Worm (Caenorhabditis elegans) whole organism, young adult: ENCODE data around the gene acc-4.
"Not testable (repeated sequence)": the region's sequence is repeated elsewhere in the genome, so short reads cannot be mapped to it uniquely, and the experiment has no call there.

Source experiments
- B0261.1 ChIP-seq: sonication (generic microtip); optimal IDR thresholded peaks from 2 replicates; lab custom pipeline; 2016; ENCODE audit warnings: mild to moderate bottlenecking, missing genetic modification characterization, moderate library complexity, missing compliant biosample characterization
- F10E7.11 ChIP-seq: sonication (generic microtip); optimal IDR thresholded peaks from 2 replicates; lab custom pipeline; 2017; ENCODE audit warnings: mild to moderate bottlenecking, missing genetic modification characterization, moderate library complexity, missing compliant biosample characterization
- F55B11.4 ChIP-seq: sonication (generic microtip); optimal IDR thresholded peaks from 2 replicates; lab custom pipeline; 2016; ENCODE audit warnings: missing compliant biosample characterization, missing genetic modification characterization, borderline replicate concordance; ENCODE audit not compliant: insufficient read depth
- F57C9.4 ChIP-seq: sonication (generic microtip); optimal IDR thresholded peaks from 2 replicates; lab custom pipeline; 2017; ENCODE audit warnings: mild to moderate bottlenecking, missing genetic modification characterization, missing compliant biosample characterization
- K12H6.12 ChIP-seq: fragments of 200-800 bp; sonication (Bioruptor generic); optimal IDR thresholded peaks from 2 replicates; lab custom pipeline; 2018; ENCODE audit warnings: mild to moderate bottlenecking, missing genetic modification characterization, missing compliant biosample characterization
- Y56A3A.18 ChIP-seq: fragments of 200-800 bp; sonication (Bioruptor generic); IDR thresholded peaks from 2 replicates; pipeline ENCODE4 v1.3.6; 2022; ENCODE audit warnings: missing genetic modification reagents, missing genetic modification characterization, missing compliant biosample characterization
- akir-1 ChIP-seq: fragments of 200-800 bp; sonication (Bioruptor generic); optimal IDR thresholded peaks from 2 replicates; lab custom pipeline; 2018; ENCODE audit warnings: mild to moderate bottlenecking, missing genetic modification characterization, moderate library complexity, missing compliant biosample characterization
- attf-5 ChIP-seq: fragments of 200-800 bp; sonication (Bioruptor generic); optimal IDR thresholded peaks from 2 replicates; lab custom pipeline; 2018; ENCODE audit warnings: mild to moderate bottlenecking, missing genetic modification characterization, missing compliant biosample characterization
- bed-1 ChIP-seq: fragments of 200-800 bp; sonication (Bioruptor generic); IDR thresholded peaks from 2 replicates; pipeline ENCODE4 v1.3.6; 2022; ENCODE audit warnings: missing genetic modification reagents, missing genetic modification characterization, missing compliant biosample characterization
- ceh-100 ChIP-seq: fragments of 200-800 bp; sonication (Bioruptor generic); IDR thresholded peaks from 2 replicates; pipeline ENCODE4 v1.3.6; 2022; ENCODE audit warnings: missing genetic modification reagents, missing genetic modification characterization, missing compliant biosample characterization
- ceh-27 ChIP-seq: fragments of 200-800 bp; sonication (Bioruptor generic); optimal IDR thresholded peaks from 2 replicates; lab custom pipeline; 2018; ENCODE audit warnings: mild to moderate bottlenecking, missing genetic modification characterization, moderate library complexity, missing compliant biosample characterization
- dox-1 ChIP-seq: fragments of 200-800 bp; sonication (Bioruptor generic); IDR thresholded peaks from 2 replicates; pipeline ENCODE4 v1.3.6; 2022; ENCODE audit warnings: missing genetic modification reagents, missing genetic modification characterization, missing compliant biosample characterization
- dpff-1 ChIP-seq: sonication (generic microtip); optimal IDR thresholded peaks from 2 replicates; lab custom pipeline; 2017; ENCODE audit warnings: mild to moderate bottlenecking, missing genetic modification characterization, missing compliant biosample characterization
- egrh-3 ChIP-seq: fragments of 200-800 bp; sonication (Bioruptor generic); IDR thresholded peaks from 2 replicates; pipeline ENCODE4 v1.3.6; 2022; ENCODE audit warnings: missing genetic modification reagents, missing genetic modification characterization, missing compliant biosample characterization
- gei-17 ChIP-seq: fragments of 200-800 bp; sonication (Bioruptor generic); optimal IDR thresholded peaks from 2 replicates; lab custom pipeline; 2018; ENCODE audit warnings: mild to moderate bottlenecking, missing genetic modification characterization, missing compliant biosample characterization
- hlh-26 ChIP-seq: fragments of 200-800 bp; sonication (Bioruptor generic); conservative IDR thresholded peaks from 2 replicates; pipeline ENCODE4 v1.3.6; 2022; ENCODE audit warnings: missing genetic modification reagents, missing genetic modification characterization, missing compliant biosample characterization
- hsf-1 ChIP-seq: fragments of 200-800 bp; sonication (Bioruptor generic); IDR thresholded peaks from 2 replicates; pipeline ENCODE4 v1.3.6; 2022; ENCODE audit warnings: missing genetic modification reagents, missing genetic modification characterization, missing compliant biosample characterization
- lin-35 ChIP-seq, 3 experiments: fragments of 150-350 bp in 2 of 3; sonication (generic microtip) in 1 of 3; optimal IDR thresholded peaks; 2 replicates each; lab custom pipeline; 2014 to 2018; ENCODE audit warnings: missing biosample characterization in 3 of 3, missing genetic modification characterization in 3 of 3, missing genetic modification reagents in 3 of 3
- madf-10 ChIP-seq: sonication (generic microtip); optimal IDR thresholded peaks from 2 replicates; lab custom pipeline; 2016; ENCODE audit warnings: mild to moderate bottlenecking, missing genetic modification characterization, missing compliant biosample characterization
- madf-3 ChIP-seq: fragments of 200-800 bp; sonication (Bioruptor generic); IDR thresholded peaks from 2 replicates; pipeline ENCODE4 v1.3.6; 2022; ENCODE audit warnings: missing genetic modification reagents, missing genetic modification characterization, missing compliant biosample characterization
- madf-6 ChIP-seq: fragments of 200-800 bp; sonication (Bioruptor generic); IDR thresholded peaks from 2 replicates; pipeline ENCODE4 v1.3.6; 2022; ENCODE audit warnings: missing genetic modification reagents, missing genetic modification characterization, missing compliant biosample characterization
- mes-4 ChIP-seq: sonication (generic microtip); optimal IDR thresholded peaks from 2 replicates; lab custom pipeline; 2016; ENCODE audit warnings: missing genotype, missing genetic modification characterization, missing compliant biosample characterization
- nfyb-1 ChIP-seq: fragments of 200-800 bp; sonication (Bioruptor generic); IDR thresholded peaks from 2 replicates; pipeline ENCODE4 v1.3.6; 2022; ENCODE audit warnings: missing genetic modification reagents, missing genetic modification characterization, missing compliant biosample characterization
- nhr-27 ChIP-seq: fragments of 200-800 bp; sonication (Bioruptor generic); optimal IDR thresholded peaks from 2 replicates; lab custom pipeline; 2018; ENCODE audit warnings: mild to moderate bottlenecking, missing genetic modification characterization, moderate library complexity, missing compliant biosample characterization
- nhr-80 ChIP-seq: sonication (generic microtip); optimal IDR thresholded peaks from 2 replicates; lab custom pipeline; 2016; ENCODE audit warnings: missing genetic modification characterization, missing compliant biosample characterization
- pha-4 ChIP-seq: fragments of 150-350 bp; sonication (generic microtip); optimal IDR thresholded peaks from 2 replicates; lab custom pipeline; 2014; ENCODE audit warnings: missing biosample characterization, missing genetic modification reagents, missing genetic modification characterization
- rec-8 ChIP-seq, 2 experiments: sonication (generic microtip); optimal IDR thresholded peaks; 2 replicates each; lab custom pipeline; 2016; ENCODE audit warnings: mild to moderate bottlenecking in 2 of 2, missing genetic modification characterization in 2 of 2, missing genetic modification reagents in 2 of 2, missing genotype in 2 of 2, missing biosample characterization in 1 of 2, missing compliant biosample characterization in 1 of 2, moderate library complexity in 1 of 2
- snpc-3.4 ChIP-seq: sonication (generic microtip); optimal IDR thresholded peaks from 2 replicates; lab custom pipeline; 2017; ENCODE audit warnings: missing genetic modification characterization, mild to moderate bottlenecking, missing compliant biosample characterization, antibody characterized with exemption, moderate library complexity, missing genotype, missing genetic modification reagents
- snpc-4 ChIP-seq, 5 experiments: fragments of 150-350 bp in 1 of 5; sonication (generic microtip) in 4 of 5; optimal IDR thresholded peaks; 2 replicates each; lab custom pipeline; 2014 to 2018; ENCODE audit warnings: missing genetic modification characterization in 5 of 5, missing biosample characterization in 3 of 5, antibody characterized with exemption in 2 of 5, mild to moderate bottlenecking in 2 of 5, missing compliant biosample characterization in 2 of 5, missing genotype in 2 of 5, moderate library complexity in 2 of 5, missing genetic modification reagents in 1 of 5
- unc-62 ChIP-seq: fragments of 150-350 bp; optimal IDR thresholded peaks from 2 replicates; lab custom pipeline; 2014; ENCODE audit warnings: missing biosample characterization, missing genetic modification reagents, missing genetic modification characterization

The acc-4 gene

ce11 chrIII:13503379-13503778, 19.5 kb upstream of the acc-4 start, which contains the start of gene T28A8.4:
Gene T28A8.4 (plus strand): TSS chrIII:13503679.
- TF ChIP-seq hlh-26 (GFP tag; lab: Robert Waterston, UW) (no peak), attf-5 (GFP tag; lab: Kevin White, UChicago) (no peak), Y56A3A.18 (no peak), snpc-3.4 (tag; lab: Kevin White, UChicago) (no peak), nfyb-1 (GFP tag; lab: Robert Waterston, UW) (no peak), F10E7.11 (tag; lab: Kevin White, UChicago) (no peak), mes-4 (no peak), egrh-3 (GFP tag; lab: Robert Waterston, UW) (no peak)
- TF ChIP-seq, all 124 proteins: peak for 0

- TF ChIP-seq gei-17 (GFP tag; lab: Kevin White, UChicago), result no peak
- no peak for TF ChIP-seq snpc-3.4 (tag; lab: Kevin White, UChicago)
- no peak for TF ChIP-seq dox-1 (GFP tag; lab: Robert Waterston, UW)
- no peak for TF ChIP-seq hsf-1 (GFP tag; lab: Robert Waterston, UW)
- TF ChIP-seq rec-8 (tag; optimal IDR thresholded peaks at IDR 0.05; lab: Kevin White, UChicago), result no peak
- no peak for TF ChIP-seq madf-10 (tag; lab: Kevin White, UChicago)
- no peak for TF ChIP-seq K12H6.12
- no peak for TF ChIP-seq F55B11.4 (tag; lab: Kevin White, UChicago)
- TF ChIP-seq, all 124 proteins: peak for 0
Observed at ce11 chrIII:13502513-13502912, 18.6 kb upstream of the acc-4 start, which contains the start of gene T28A8.8. Gene T28A8.8 (plus strand): TSS chrIII:13502813.

ce11 chrIII:13501599-13501998, 17.7 kb upstream of the acc-4 start, which contains the start of gene T28A8.5:
Gene T28A8.5 (plus strand): TSS chrIII:13501630.
- no peak for TF ChIP-seq madf-3
- 0 out of 2 replicates have a peak, but pooled peaks have one; percentile 14 for TF ChIP-seq madf-6 (GFP tag; lab: Robert Waterston, UW)
- no peak for TF ChIP-seq pha-4 (tag; lab: Kevin White, UChicago)
- no peak for TF ChIP-seq B0261.1 (tag; lab: Kevin White, UChicago)

ce11 chrIII:13498899-13499298, 15.0 kb upstream of the acc-4 start, which contains the start of gene T28A8.6:
Gene T28A8.6 (plus strand): TSS chrIII:13499199.
- not testable (repeated sequence) for TF ChIP-seq ceh-100 (GFP tag; lab: Robert Waterston, UW); F10E7.11 (tag; lab: Kevin White, UChicago); snpc-4 (GFP tag; optimal IDR thresholded peaks at IDR 0.05; lab: Kevin White, UChicago); snpc-4 (tag; optimal IDR thresholded peaks at IDR 0.05; lab: Kevin White, UChicago)

ce11 chrIII:13495571-13495970, 11.6 kb upstream of the acc-4 start, which contains the start of gene T28A8.2:
Gene T28A8.2 (minus strand): TSS chrIII:13495671.
- TF ChIP-seq dox-1 (GFP tag; lab: Robert Waterston, UW), result no peak
- no peak for TF ChIP-seq nhr-27 (tag; lab: Kevin White, UChicago)
- no peak for TF ChIP-seq nhr-80
- TF ChIP-seq bed-1 (GFP tag; lab: Robert Waterston, UW), result no peak
- no peak for TF ChIP-seq dpff-1
- no peak for TF ChIP-seq ceh-27 (GFP tag; lab: Kevin White, UChicago)
- TF ChIP-seq akir-1 (GFP tag; lab: Kevin White, UChicago), result no peak
- no peak for TF ChIP-seq lin-35 (GFP tag; optimal IDR thresholded peaks at IDR 0.05; lab: Kevin White, UChicago)

ce11 chrIII:13492377-13492776, 8.5 kb upstream of the acc-4 start, which contains the start of gene twk-40:
Gene twk-40 (minus strand): TSS chrIII:13492477.
- TF ChIP-seq unc-62 (GFP tag; lab: Kevin White, UChicago), result no peak
- no peak for TF ChIP-seq F57C9.4
